Worm (Caenorhabditis elegans): ENCODE measurements around the gene F57A10.2.
"Not testable (repeated sequence)": the region's sequence is repeated elsewhere in the genome, so short reads cannot be mapped to it uniquely, and the experiment has no call there.

F57A10.2 gene

DNA sequence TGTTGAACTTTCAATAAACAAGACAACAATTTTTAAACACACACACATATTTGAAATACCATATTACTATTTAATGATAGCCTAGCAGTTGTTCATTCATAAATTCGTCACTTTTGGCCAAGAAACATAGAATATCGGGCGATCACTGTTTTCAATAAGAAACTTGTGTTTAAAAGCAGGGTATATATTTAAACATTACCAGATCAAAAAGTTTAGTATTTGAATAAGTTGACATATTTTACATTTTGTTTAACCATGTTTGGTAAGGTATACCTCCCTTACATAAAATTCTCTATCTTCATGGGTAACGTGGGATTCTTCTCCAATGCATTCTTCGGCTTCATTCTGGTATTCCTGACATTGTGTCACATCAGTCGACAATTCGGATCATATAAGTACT is 11.6 kb upstream of the F57A10.2 start, which contains the start of gene str-8:
TSS of gene str-8 (plus strand) at position 301 of the 400 bp plus-strand sequence.
- TF ChIP-seq pax-3 (tag; optimal IDR thresholded peaks at IDR 0.05); skn-1 (tag; optimal IDR thresholded peaks at IDR 0.05); ceh-63 (GFP tag; optimal IDR thresholded peaks at IDR 0.05): not testable (repeated sequence)

DNA sequence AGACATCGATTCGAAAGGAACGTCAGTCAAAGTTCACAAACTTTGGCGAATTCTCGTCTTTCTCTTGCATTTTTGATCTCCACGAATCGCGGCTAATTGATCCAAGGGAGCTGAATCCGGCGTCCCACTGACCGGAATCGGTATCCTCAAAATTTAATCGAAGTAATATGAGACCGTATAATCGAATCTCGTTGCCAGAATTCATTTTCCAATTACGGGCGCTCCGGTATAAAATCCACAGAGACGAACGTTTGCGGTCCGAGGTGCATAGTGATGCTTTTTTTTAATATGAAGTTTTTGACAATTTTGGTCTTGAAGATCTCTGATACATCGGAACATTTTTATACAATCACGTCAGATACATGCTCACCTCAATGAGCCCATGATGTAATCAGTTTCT is 8.7 kb upstream of the F57A10.2 start:
- TF ChIP-seq Y116A8C.19 (tag; optimal IDR thresholded peaks at IDR 0.05; ENCODE audit: borderline replicate concordance) (no peak), nhr-85 (tag) (no peak), pax-3 (tag; optimal IDR thresholded peaks at IDR 0.05) (no peak), mdl-1 (tag; optimal IDR thresholded peaks at IDR 0.05) (no peak), isw-1 (GFP tag; IDR thresholded peaks at IDR 0.05) (no peak), unc-98 (GFP tag; IDR thresholded peaks at IDR 0.05) (no peak), mep-1 (tag; optimal IDR thresholded peaks at IDR 0.05) (no peak), lir-3 (tag; optimal IDR thresholded peaks at IDR 0.05; ENCODE audit: poor library complexity) (no peak), elt-2 (tag; optimal IDR thresholded peaks at IDR 0.05) (no peak), mab-9 (GFP tag; IDR thresholded peaks at IDR 0.05) (no peak), pqm-1 (tag; optimal IDR thresholded peaks at IDR 0.05) (no peak), aly-2 (tag; optimal IDR thresholded peaks at IDR 0.05) (no peak), lin-15B (tag; optimal IDR thresholded peaks at IDR 0.05) (no peak), vab-15 (tag; optimal IDR thresholded peaks at IDR 0.05) (no peak), hlh-4 (tag; optimal IDR thresholded peaks at IDR 0.05) (no peak), nhr-76 (tag; optimal IDR thresholded peaks at IDR 0.05) (no peak), mef-2 (tag; optimal IDR thresholded peaks at IDR 0.05) (no peak), nhr-84 (tag; optimal IDR thresholded peaks at IDR 0.05) (no peak), tlp-1 (tag; optimal IDR thresholded peaks at IDR 0.05) (no peak), F16B12.6 (tag; optimal IDR thresholded peaks at IDR 0.05) (no peak)

DNA sequence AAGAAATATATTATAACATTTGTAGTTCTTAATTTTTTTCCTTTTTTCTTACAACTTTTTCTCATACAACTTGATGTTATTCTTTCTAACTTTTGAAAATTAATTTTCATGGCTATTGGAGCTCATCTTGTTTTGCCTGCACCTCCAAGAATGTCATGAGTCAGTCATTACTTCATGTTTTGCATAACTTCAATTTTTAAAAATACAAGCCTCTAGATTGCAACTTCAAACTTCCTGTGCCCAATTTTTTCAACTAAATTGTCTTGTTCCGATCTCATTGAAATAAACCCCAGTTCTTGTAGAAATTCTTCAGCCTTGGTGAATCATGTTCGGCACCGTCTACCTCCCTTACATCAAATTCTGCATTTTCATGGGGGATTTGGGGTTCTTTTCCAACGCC is 7.9 kb upstream of the F57A10.2 start, which contains the start of gene str-9:
TSS of gene str-9 (plus strand) at position 301 of the 400 bp plus-strand sequence.
- TF ChIP-seq aha-1 (tag; optimal IDR thresholded peaks at IDR 0.05) = no peak
- no peak for TF ChIP-seq nhr-19 (GFP tag; conservative IDR thresholded peaks at IDR 0.05)
- no peak for TF ChIP-seq Y116A8C.19 (tag; optimal IDR thresholded peaks at IDR 0.05; ENCODE audit: borderline replicate concordance)
- no peak for TF ChIP-seq F16B12.6 (tag; optimal IDR thresholded peaks at IDR 0.05)

DNA sequence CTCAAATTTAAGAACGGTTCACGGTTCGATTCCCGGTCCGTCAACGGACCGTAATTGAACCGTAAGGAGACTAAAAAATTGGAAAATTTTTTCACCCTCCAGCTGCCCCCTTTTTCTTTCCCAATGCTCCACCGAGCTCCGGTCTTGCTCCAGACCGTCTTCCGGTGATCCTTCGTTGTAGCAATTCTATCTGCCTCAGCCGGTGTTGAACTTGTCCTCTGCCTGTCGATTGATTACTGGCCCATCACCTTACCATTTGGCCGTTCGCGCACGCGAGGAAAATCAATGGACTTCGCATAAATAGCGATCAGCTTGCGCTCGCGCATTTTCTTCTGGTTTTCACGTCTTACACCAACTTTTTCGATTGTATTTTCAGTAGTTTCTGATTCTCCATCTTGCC is 1.0 kb downstream of the F57A10.2 start:
- TF ChIP-seq nhr-19 (GFP tag; conservative IDR thresholded peaks at IDR 0.05) = peak; percentile 17; the same call in 1 of the 2 replicates

DNA sequence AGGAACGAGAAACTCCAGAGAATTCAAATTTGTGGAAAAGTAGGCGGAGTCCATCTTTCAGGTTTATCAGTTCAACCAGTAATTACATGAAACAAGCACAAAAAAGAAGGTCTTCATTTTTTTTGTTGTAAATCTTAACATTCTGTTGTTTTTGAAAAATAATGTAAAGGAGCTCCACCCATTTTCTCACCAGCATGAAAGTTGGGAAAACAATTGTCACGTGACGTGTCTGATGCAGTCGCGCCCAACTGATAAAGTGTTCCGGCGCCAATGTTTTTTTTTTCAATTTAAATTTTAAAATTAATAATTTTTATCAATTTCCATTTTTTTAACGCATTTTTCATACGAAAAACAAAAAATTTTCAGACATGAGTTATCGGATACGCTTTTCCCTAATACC is 2.7 kb downstream of the F57A10.2 start, which contains the start of gene F57A10.4:
TSS of gene F57A10.4 (plus strand) at position 367 of the 400 bp plus-strand sequence.
- TF ChIP-seq nhr-84 (tag; optimal IDR thresholded peaks at IDR 0.05) (no peak), efl-1 (optimal IDR thresholded peaks at IDR 0.05) (no peak), efl-1 (GFP tag; optimal IDR thresholded peaks at IDR 0.05 in 1 of 2) (peak in 1 of 2 experiments; percentile 81), tbx-2 (tag; optimal IDR thresholded peaks at IDR 0.05) (no peak)

DNA sequence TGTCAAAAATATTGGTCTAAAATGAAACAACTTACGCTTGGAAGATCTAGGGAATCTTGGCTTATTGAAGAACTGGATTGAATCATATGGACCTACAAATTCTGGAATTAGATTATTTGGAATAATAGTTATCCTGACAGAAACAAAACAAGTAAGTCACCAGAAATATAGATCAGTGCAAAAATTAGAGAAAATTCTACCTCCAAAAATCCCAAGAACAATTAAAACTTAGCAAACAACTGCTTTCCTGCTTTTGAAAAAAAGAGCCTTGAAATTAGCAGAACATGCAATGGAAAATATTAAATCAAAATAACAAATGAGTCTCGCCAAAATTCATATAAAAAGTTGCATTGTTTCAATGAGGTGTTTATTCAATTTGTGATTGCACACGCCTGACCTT is 6.8 kb downstream of the F57A10.2 start, which contains the start of gene nhr-60:
TSS of gene nhr-60 (minus strand) at position 101 of the 400 bp plus-strand sequence.
- TF ChIP-seq isw-1 (GFP tag; IDR thresholded peaks at IDR 0.05) (no peak), egl-27 (tag; optimal IDR thresholded peaks at IDR 0.05) (no peak)

DNA sequence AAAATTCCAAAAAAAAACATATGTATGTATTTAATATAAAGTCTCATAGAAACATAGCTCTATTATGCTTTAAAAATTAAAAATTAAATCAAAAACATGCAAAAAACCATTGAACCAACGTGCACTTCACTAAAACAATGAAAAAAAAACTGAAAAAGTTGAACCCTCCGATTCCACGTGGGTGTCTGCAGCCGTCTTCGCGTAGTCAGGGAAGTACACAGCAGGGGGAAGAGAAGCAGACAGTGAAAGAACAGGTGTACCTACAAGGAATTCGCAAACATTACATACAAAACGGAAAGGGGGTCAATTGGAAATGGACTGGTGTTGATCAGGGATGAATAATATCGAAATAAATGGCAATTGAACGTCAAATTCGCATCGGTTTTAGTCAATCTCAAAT is 7.6 kb downstream of the F57A10.2 start:
- TF ChIP-seq efl-1 (optimal IDR thresholded peaks at IDR 0.05) (no peak), efl-1 (GFP tag; optimal IDR thresholded peaks at IDR 0.05 in 1 of 2) (peak in 1 of 2 experiments; percentile 78), nhr-76 (tag; optimal IDR thresholded peaks at IDR 0.05) (no peak), blmp-1 (tag; optimal IDR thresholded peaks at IDR 0.05) (peak; percentile 18), fkh-8 (tag; optimal IDR thresholded peaks at IDR 0.05) (peak; percentile 14), lin-14 (GFP tag; optimal IDR thresholded peaks at IDR 0.05) (peak; percentile 10)

All from whole organism, L1 larva.